Fruit fly (Drosophila melanogaster) Kc167 (cell line): ENCODE data around the gene comm3.

Source experiments
- Myc ChIP-seq: fragments of >200 bp; optimal IDR thresholded peaks from 2 replicates; lab custom pipeline; 2017; ENCODE audit warnings: missing external identifiers
- Sin3A ChIP-seq: fragments of >200 bp; optimal IDR thresholded peaks from 2 replicates; lab custom pipeline; 2018; ENCODE audit warnings: missing external identifiers
- h ChIP-seq: fragments of >200 bp; optimal IDR thresholded peaks from 3 replicates; lab custom pipeline; 2018; ENCODE audit warnings: missing external identifiers
- insv ChIP-seq: fragments of >200 bp; optimal IDR thresholded peaks from 3 replicates; lab custom pipeline; 2018; ENCODE audit warnings: missing external identifiers
- psq ChIP-seq: fragments of >200 bp; optimal IDR thresholded peaks from 2 replicates; lab custom pipeline; 2017; ENCODE audit warnings: missing external identifiers

DNA sequence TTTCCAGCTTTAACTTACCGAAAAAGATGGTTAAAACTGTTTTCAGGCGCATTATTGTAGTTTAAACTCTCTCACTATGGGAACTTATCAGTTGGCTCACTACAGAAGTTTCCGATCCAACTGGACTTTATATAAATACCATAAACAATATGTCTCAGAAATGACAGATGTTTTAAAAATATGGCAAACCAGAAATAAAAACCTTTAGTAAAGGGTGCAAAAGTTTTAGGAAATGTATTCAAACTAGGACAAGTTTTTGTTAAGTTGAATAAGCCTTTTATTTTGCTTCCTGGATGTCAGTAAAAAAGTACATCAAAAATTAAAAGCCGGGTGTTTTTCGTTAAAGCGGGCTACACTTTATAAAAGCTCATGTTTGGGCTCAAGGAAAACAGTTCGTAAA is 2.0 kb upstream of the comm3 start, which contains the start of the genes Eig71Ea and Eig71Eb:
- TF ChIP-seq insv (lab: Kevin White, UChicago) (no peak), psq (no peak), Sin3A (lab: Kevin White, UChicago) (no peak), Myc (no peak), h (no peak)
